Worm (Caenorhabditis elegans): ENCODE measurements around the gene T26A5.6.

T26A5.6 gene

DNA sequence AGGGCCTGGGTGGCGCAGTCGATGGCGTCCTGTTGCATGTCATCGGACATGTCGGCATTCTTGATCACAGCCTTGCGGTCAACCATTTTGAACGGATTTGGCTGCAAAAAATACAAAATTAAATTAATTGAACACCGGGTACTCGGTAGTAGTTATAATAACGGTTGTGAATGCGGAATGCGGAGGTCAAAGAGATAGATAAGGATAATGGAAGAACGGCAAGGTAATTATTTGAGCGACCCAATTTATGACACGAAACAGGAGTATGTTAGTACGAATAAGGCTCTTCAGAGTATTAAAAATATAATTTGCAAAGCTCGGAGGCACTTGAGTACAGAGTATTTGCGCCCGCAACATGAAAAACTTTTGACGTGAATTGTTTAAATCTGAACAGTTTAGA lies 13.2 kb upstream of the T26A5.6 start, which contains the start of gene dlc-1:
TSS of gene dlc-1 (minus strand) at position 101 of the 400 bp plus-strand sequence.
- TF ChIP-seq eor-1 (tag; optimal IDR thresholded peaks at IDR 0.05) (no peak), mdl-1 (tag; optimal IDR thresholded peaks at IDR 0.05) (no peak), zag-1 (tag; optimal IDR thresholded peaks at IDR 0.05) (no peak), ceh-16 (tag; optimal IDR thresholded peaks at IDR 0.05) (no peak)

DNA sequence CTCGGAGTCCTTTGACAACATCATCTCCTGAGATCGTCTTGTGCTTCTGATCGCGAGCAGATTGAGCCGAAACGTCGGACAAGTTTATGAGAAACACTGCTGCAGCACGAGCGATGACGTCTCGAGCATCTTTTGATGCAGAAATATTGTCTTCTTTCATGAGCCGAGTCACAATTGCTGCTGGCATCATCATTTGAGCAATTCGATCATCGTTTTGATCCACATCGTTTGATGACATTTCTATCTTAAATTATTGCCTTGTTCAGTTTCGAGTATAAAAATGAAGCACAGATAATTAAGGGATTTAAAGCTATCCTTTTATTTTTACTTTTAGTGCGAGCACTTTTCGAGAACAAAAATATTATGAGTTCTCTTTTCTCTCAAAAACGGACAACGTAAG lies 12.1 kb upstream of the T26A5.6 start, which contains the start of gene T26A5.8:
TSS of gene T26A5.8 (minus strand) at position 247 of the 400 bp plus-strand sequence.
- no peak for TF ChIP-seq pha-4 (tag; optimal IDR thresholded peaks at IDR 0.05)
- TF ChIP-seq ama-1 (optimal IDR thresholded peaks at IDR 0.05) = peak; percentile 96
- TF ChIP-seq elt-2 (tag; optimal IDR thresholded peaks at IDR 0.05) = peak; percentile 20
- TF ChIP-seq nhr-43 (tag; optimal IDR thresholded peaks at IDR 0.05; ENCODE audit: poor library complexity, severe bottlenecking) = peak; percentile 40
- no peak for TF ChIP-seq nhr-67 (tag; optimal IDR thresholded peaks at IDR 0.05)
- TF ChIP-seq lsy-12 (tag; optimal IDR thresholded peaks at IDR 0.05) = peak; percentile 30
- peak; percentile 10 for TF ChIP-seq nfya-1 (tag; optimal IDR thresholded peaks at IDR 0.05; ENCODE audit: insufficient read depth)

DNA sequence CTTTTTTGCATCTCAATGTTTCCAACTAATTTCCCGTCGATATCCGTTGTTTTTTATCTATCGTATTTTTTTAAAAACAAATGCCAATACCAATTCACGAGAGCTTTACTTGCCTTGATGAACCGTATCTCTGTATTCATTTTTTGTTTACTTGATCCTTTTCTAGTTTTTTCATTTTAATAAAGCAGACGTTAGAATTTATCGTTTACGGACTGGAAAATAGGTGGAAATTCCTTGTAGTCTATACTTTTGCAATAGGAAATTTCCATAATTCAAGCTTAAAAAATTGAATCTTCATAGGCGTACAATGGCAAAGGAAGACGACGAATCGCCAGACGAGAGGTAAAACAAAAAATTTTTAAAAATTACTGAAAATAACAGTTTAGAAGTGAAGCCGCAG lies 9.3 kb upstream of the T26A5.6 start, which contains the start of gene algn-1:
TSS of gene algn-1 (plus strand) at position 301 of the 400 bp plus-strand sequence.
- TF ChIP-seq elt-3 (tag; optimal IDR thresholded peaks at IDR 0.05) (no peak), ztf-4 (tag; optimal IDR thresholded peaks at IDR 0.05) (no peak), skn-1 (tag; optimal IDR thresholded peaks at IDR 0.05) (no peak), nhr-77 (tag; optimal IDR thresholded peaks at IDR 0.05) (no peak), ztf-11 (tag; optimal IDR thresholded peaks at IDR 0.05) (no peak), nhr-12 (tag; optimal IDR thresholded peaks at IDR 0.05) (no peak), nhr-67 (tag; optimal IDR thresholded peaks at IDR 0.05) (no peak), sea-2 (GFP tag; optimal IDR thresholded peaks at IDR 0.05) (no peak), pha-4 (tag; optimal IDR thresholded peaks at IDR 0.05) (no peak), fkh-2 (tag; optimal IDR thresholded peaks at IDR 0.05) (no peak), egl-27 (tag; optimal IDR thresholded peaks at IDR 0.05) (no peak), lin-39 (tag; optimal IDR thresholded peaks at IDR 0.05) (no peak), mml-1 (tag; optimal IDR thresholded peaks at IDR 0.05) (no peak), aly-2 (tag; optimal IDR thresholded peaks at IDR 0.05) (no peak), unc-62 (GFP tag; optimal IDR thresholded peaks at IDR 0.05) (no peak), ZK546.5 (tag; optimal IDR thresholded peaks at IDR 0.05) (no peak)

DNA sequence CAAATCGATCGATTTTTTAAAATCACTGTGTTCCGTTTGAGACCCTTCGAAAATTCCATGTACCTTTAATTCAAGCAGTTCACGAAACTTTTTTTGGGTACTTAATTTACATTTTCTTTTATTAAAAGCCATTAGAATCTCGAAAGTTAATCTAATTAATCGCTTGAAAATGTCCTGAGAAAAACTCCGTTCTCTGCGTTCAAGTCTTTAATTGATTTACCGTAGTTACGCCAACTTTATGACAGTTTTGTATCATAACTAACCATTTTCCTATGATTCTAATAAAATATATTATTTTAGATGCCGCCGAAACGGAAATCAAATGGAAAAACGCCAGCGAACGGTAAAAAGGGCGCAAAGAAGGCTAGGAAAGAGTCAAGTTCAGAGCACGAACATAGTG lies 3.7 kb upstream of the T26A5.6 start, which contains the start of gene jhdm-1:
TSS of gene jhdm-1 (plus strand) at position 301 of the 400 bp plus-strand sequence.
- TF ChIP-seq nhr-67 (tag; optimal IDR thresholded peaks at IDR 0.05) = no peak
- no peak for TF ChIP-seq hmg-11 (tag; optimal IDR thresholded peaks at IDR 0.05)
- no peak for TF ChIP-seq unc-62 (GFP tag; optimal IDR thresholded peaks at IDR 0.05)
- TF ChIP-seq nhr-11 (tag; optimal IDR thresholded peaks at IDR 0.05) = no peak
- no peak for TF ChIP-seq lin-39 (tag; optimal IDR thresholded peaks at IDR 0.05)
- TF ChIP-seq ceh-28 (tag; optimal IDR thresholded peaks at IDR 0.05) = no peak
- TF ChIP-seq pqm-1 (tag; optimal IDR thresholded peaks at IDR 0.05) = no peak
- TF ChIP-seq aly-2 (tag; optimal IDR thresholded peaks at IDR 0.05) = no peak
- no peak for TF ChIP-seq ztf-11 (tag; optimal IDR thresholded peaks at IDR 0.05)
- no peak for TF ChIP-seq lsy-12 (tag; optimal IDR thresholded peaks at IDR 0.05)
- TF ChIP-seq elt-2 (tag; optimal IDR thresholded peaks at IDR 0.05) = no peak
- no peak for TF ChIP-seq fos-1 (tag; optimal IDR thresholded peaks at IDR 0.05)
- TF ChIP-seq nfya-1 (tag; optimal IDR thresholded peaks at IDR 0.05; ENCODE audit: insufficient read depth) = no peak
- no peak for TF ChIP-seq ceh-82 (tag; optimal IDR thresholded peaks at IDR 0.05)

DNA sequence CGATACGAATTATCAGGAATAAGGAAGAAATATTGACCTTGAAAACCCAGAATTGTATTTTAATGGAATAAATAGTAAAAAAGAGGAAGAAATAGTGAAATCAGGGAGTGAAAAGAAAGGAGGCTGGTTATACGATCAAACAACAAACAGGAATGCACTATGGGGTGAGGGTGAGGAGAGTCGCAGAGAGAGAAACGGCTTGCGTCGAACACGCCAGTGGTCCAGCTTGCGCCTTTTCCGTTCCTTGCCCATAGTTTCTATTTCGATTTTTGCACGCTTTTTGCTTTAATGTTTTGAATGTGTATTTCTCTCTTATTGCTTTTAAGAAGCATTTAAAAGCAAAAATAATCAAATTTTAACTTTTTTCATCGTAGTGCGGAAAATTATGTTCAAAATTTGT lies 3.2 kb upstream of the T26A5.6 start:
- TF ChIP-seq mdl-1 (tag; optimal IDR thresholded peaks at IDR 0.05) = peak; percentile 0
- TF ChIP-seq nhr-237 (tag; optimal IDR thresholded peaks at IDR 0.05) = no peak
- peak; percentile 20 for TF ChIP-seq tbx-2 (tag; optimal IDR thresholded peaks at IDR 0.05)
- peak; percentile 60 for TF ChIP-seq egl-27 (tag; optimal IDR thresholded peaks at IDR 0.05)
- no peak for TF ChIP-seq elt-1 (tag; optimal IDR thresholded peaks at IDR 0.05)
- TF ChIP-seq aly-2 (tag; optimal IDR thresholded peaks at IDR 0.05) = no peak
- no peak for TF ChIP-seq eor-1 (tag; optimal IDR thresholded peaks at IDR 0.05)
- TF ChIP-seq zag-1 (tag; optimal IDR thresholded peaks at IDR 0.05) = no peak
- no peak for TF ChIP-seq ceh-9 (tag; optimal IDR thresholded peaks at IDR 0.05)
- TF ChIP-seq lin-15B (tag; optimal IDR thresholded peaks at IDR 0.05) = peak; percentile 84
- peak; percentile 94 for TF ChIP-seq hmg-11 (tag; optimal IDR thresholded peaks at IDR 0.05)
- TF ChIP-seq nhr-67 (tag; optimal IDR thresholded peaks at IDR 0.05) = no peak
- TF ChIP-seq mml-1 (tag; optimal IDR thresholded peaks at IDR 0.05) = no peak
- TF ChIP-seq lin-39 (tag; optimal IDR thresholded peaks at IDR 0.05) = peak; percentile 58
- peak; percentile 73 for TF ChIP-seq nhr-43 (tag; optimal IDR thresholded peaks at IDR 0.05; ENCODE audit: poor library complexity, severe bottlenecking)
- no peak for TF ChIP-seq nhr-77 (tag; optimal IDR thresholded peaks at IDR 0.05)
- peak; percentile 8 for TF ChIP-seq egl-5 (tag; optimal IDR thresholded peaks at IDR 0.05)
- peak; percentile 82 for TF ChIP-seq pqm-1 (tag; optimal IDR thresholded peaks at IDR 0.05)
- peak; percentile 29 for TF ChIP-seq nhr-11 (tag; optimal IDR thresholded peaks at IDR 0.05)
- peak; percentile 27 for TF ChIP-seq ceh-28 (tag; optimal IDR thresholded peaks at IDR 0.05)
- no peak for TF ChIP-seq sea-2 (GFP tag; optimal IDR thresholded peaks at IDR 0.05)
- TF ChIP-seq ama-1 (optimal IDR thresholded peaks at IDR 0.05) = peak; percentile 32
- TF ChIP-seq ZK546.5 (tag; optimal IDR thresholded peaks at IDR 0.05) = no peak
- TF ChIP-seq nhr-23 (tag; optimal IDR thresholded peaks at IDR 0.05) = peak; percentile 90
- TF ChIP-seq daf-12 (tag; optimal IDR thresholded peaks at IDR 0.05) = no peak
- peak; percentile 61 for TF ChIP-seq elt-2 (tag; optimal IDR thresholded peaks at IDR 0.05)
- TF ChIP-seq pha-4 (tag; optimal IDR thresholded peaks at IDR 0.05) = peak; percentile 84
- TF ChIP-seq ceh-16 (tag; optimal IDR thresholded peaks at IDR 0.05) = no peak
- TF ChIP-seq jun-1 (tag; optimal IDR thresholded peaks at IDR 0.05) = peak; percentile 63
- TF ChIP-seq fos-1 (tag; optimal IDR thresholded peaks at IDR 0.05) = no peak
- no peak for TF ChIP-seq nhr-28 (tag; optimal IDR thresholded peaks at IDR 0.05)
